Worm (Caenorhabditis elegans): Measurements from ENCODE around the gene lys-6.

ce11 chrIV:11620909-11621308, 6.8 kb downstream of the lys-6 start, which contains the start of gene dsl-5:
- TF ChIP-seq flt-1 (GFP tag; IDR thresholded peaks at IDR 0.05), result no peak
- TF ChIP-seq cog-1 (tag; optimal IDR thresholded peaks at IDR 0.05), result no peak
- no peak for TF ChIP-seq ref-1 (GFP tag; conservative IDR thresholded peaks at IDR 0.05)
- TF ChIP-seq klf-2 (GFP tag; conservative IDR thresholded peaks at IDR 0.05), result no peak
- TF ChIP-seq ztf-29 (GFP tag; IDR thresholded peaks at IDR 0.05), result no peak
- TF ChIP-seq med-1 (GFP tag; optimal IDR thresholded peaks at IDR 0.05; ENCODE audit: insufficient read depth), result no peak
- no peak for TF ChIP-seq T22C8.4 (GFP tag; IDR thresholded peaks at IDR 0.05)
- no peak for TF ChIP-seq ztf-23 (GFP tag; IDR thresholded peaks at IDR 0.05)
- TF ChIP-seq tab-1 (GFP tag; IDR thresholded peaks at IDR 0.05), result no peak

Data from whole organism, midembryonic.